Fruit fly (Drosophila melanogaster) whole organism, embryonic: ENCODE data around the gene Gr64d.

Experiments
- CG10209 ChIP-seq: fragments of 200-800 bp; sonication (Bioruptor generic); optimal IDR thresholded peaks from 3 replicates; lab custom pipeline; 2017; ENCODE audit warnings: missing biosample characterization, mild to moderate bottlenecking, missing genetic modification characterization, missing genetic modification reagents
- CG1024 ChIP-seq: fragments of 200-800 bp; sonication (Bioruptor generic); IDR thresholded peaks from 2 replicates; pipeline ENCODE4 v1.3.6; 2022; ENCODE audit warnings: missing biosample characterization, missing genetic modification characterization
- CG12744 ChIP-seq: fragments of 200-800 bp; sonication (Bioruptor generic); optimal IDR thresholded peaks from 2 replicates; lab custom pipeline; 2016; ENCODE audit warnings: missing biosample characterization, missing genetic modification characterization
- CG13624 ChIP-seq: fragments of 200-800 bp; sonication (Bioruptor generic); optimal IDR thresholded peaks from 2 replicates; lab custom pipeline; 2016; ENCODE audit warnings: missing biosample characterization, missing genetic modification characterization
- CG14860 ChIP-seq: fragments of 200-800 bp; sonication (Bioruptor generic); IDR thresholded peaks from 3 replicates; pipeline ENCODE4 v1.3.6; 2022; ENCODE audit warnings: missing biosample characterization, missing genetic modification characterization; ENCODE audit not compliant: partially characterized antibody
- CG1602 ChIP-seq: fragments of 200-800 bp; sonication (Bioruptor generic); optimal IDR thresholded peaks from 3 replicates; lab custom pipeline; 2016; ENCODE audit warnings: missing biosample characterization, missing genetic modification characterization
- CG1603 ChIP-seq: fragments of 200-800 bp; sonication (Bioruptor generic); optimal IDR thresholded peaks from 2 replicates; lab custom pipeline; 2019; ENCODE audit warnings: missing biosample characterization, mild to moderate bottlenecking, missing genetic modification characterization, moderate library complexity
- CG1832 ChIP-seq: fragments of 200-800 bp; sonication (Bioruptor generic); optimal IDR thresholded peaks from 2 replicates; lab custom pipeline; 2017; ENCODE audit warnings: missing biosample characterization, mild to moderate bottlenecking, missing genetic modification characterization, inconsistent platforms
- CG18599 ChIP-seq: fragments of 200-800 bp; sonication (Bioruptor generic); optimal IDR thresholded peaks from 3 replicates; lab custom pipeline; 2017; ENCODE audit warnings: missing biosample characterization, missing genetic modification characterization, mild to moderate bottlenecking, moderate library complexity, missing genetic modification reagents
- CG18764 ChIP-seq: fragments of 200-800 bp; sonication (Bioruptor generic); optimal IDR thresholded peaks from 3 replicates; lab custom pipeline; 2016; ENCODE audit warnings: missing biosample characterization, missing genetic modification characterization
- CG2712 ChIP-seq: fragments of 200-800 bp; optimal IDR thresholded peaks from 3 replicates; lab custom pipeline; 2019; ENCODE audit warnings: missing biosample characterization, mild to moderate bottlenecking, missing genetic modification characterization, moderate library complexity
- CG31388 ChIP-seq: fragments of 200-800 bp; sonication (Bioruptor generic); optimal IDR thresholded peaks from 2 replicates; lab custom pipeline; 2016; ENCODE audit warnings: missing biosample characterization, missing genetic modification characterization
- CG31441 ChIP-seq: fragments of 200-800 bp; sonication (Bioruptor generic); IDR thresholded peaks from 2 replicates; pipeline ENCODE4 v1.3.6; 2022; ENCODE audit warnings: missing biosample characterization, missing genetic modification characterization
- CG32767 ChIP-seq: fragments of 200-800 bp; sonication (Bioruptor generic); IDR thresholded peaks from 2 replicates; pipeline ENCODE4 v1.3.6; 2022; ENCODE audit warnings: missing biosample characterization, missing genetic modification characterization
- CG33557 ChIP-seq: fragments of 200-800 bp; sonication (Bioruptor generic); optimal IDR thresholded peaks from 2 replicates; lab custom pipeline; 2019; ENCODE audit warnings: missing biosample characterization, mild to moderate bottlenecking, missing genetic modification characterization, moderate library complexity
- CG34376 ChIP-seq: fragments of 200-800 bp; sonication (Bioruptor generic); optimal IDR thresholded peaks from 2 replicates; lab custom pipeline; 2018; ENCODE audit warnings: missing biosample characterization, mild to moderate bottlenecking, missing genetic modification characterization
- CG3838 ChIP-seq: fragments of 200-800 bp; sonication (Bioruptor generic); optimal IDR thresholded peaks from 3 replicates; lab custom pipeline; 2016; ENCODE audit warnings: missing biosample characterization, missing genetic modification characterization
- CG4424 ChIP-seq: fragments of 200-800 bp; sonication (Bioruptor generic); optimal IDR thresholded peaks from 3 replicates; lab custom pipeline; 2016; ENCODE audit warnings: missing biosample characterization, missing genetic modification characterization
- CG5245 ChIP-seq: fragments of 200-800 bp; sonication (Bioruptor generic); optimal IDR thresholded peaks from 3 replicates; lab custom pipeline; 2016; ENCODE audit warnings: missing biosample characterization, missing genetic modification characterization
- CG6175 ChIP-seq: fragments of 200-800 bp; sonication (Bioruptor generic); IDR thresholded peaks from 3 replicates; pipeline ENCODE4 v1.3.6; 2022; ENCODE audit warnings: missing biosample characterization, missing genetic modification characterization
- CG6683 ChIP-seq: fragments of 200-800 bp; sonication (Bioruptor generic); optimal IDR thresholded peaks from 2 replicates; lab custom pipeline; 2017; ENCODE audit warnings: missing biosample characterization, mild to moderate bottlenecking, missing genetic modification characterization, missing genetic modification reagents
- CG6765 ChIP-seq: fragments of 200-800 bp; sonication (Bioruptor generic); optimal IDR thresholded peaks from 3 replicates; lab custom pipeline; 2017; ENCODE audit warnings: missing biosample characterization, mild to moderate bottlenecking, missing genetic modification characterization
- CG8290 ChIP-seq, 3 experiments: fragments of 200-800 bp; sonication (Bioruptor generic); optimal IDR thresholded peaks; 2 replicates each; lab custom pipeline; 2016 to 2019; ENCODE audit warnings: missing biosample characterization in 3 of 3, missing genetic modification characterization in 3 of 3, mild to moderate bottlenecking in 2 of 3, moderate library complexity in 1 of 3
- D19A ChIP-seq: fragments of 200-800 bp; optimal IDR thresholded peaks from 3 replicates; lab custom pipeline; 2019; ENCODE audit warnings: missing biosample characterization, mild to moderate bottlenecking, missing genetic modification characterization, moderate library complexity
- Ets65A ChIP-seq: fragments of 200-800 bp; sonication (Bioruptor generic); peaks from one replicate; lab custom pipeline; 2016; ENCODE audit warnings: missing biosample characterization, missing genetic modification characterization
- H2.0 ChIP-seq: fragments of 200-800 bp; sonication (Bioruptor generic); IDR thresholded peaks from 2 replicates; pipeline ENCODE4 v1.3.6; 2022; ENCODE audit warnings: missing biosample characterization, missing genetic modification characterization
- HLH4C ChIP-seq: fragments of 200-800 bp; sonication (Bioruptor generic); IDR thresholded peaks from 3 replicates; pipeline ENCODE4 v1.3.6; 2022; ENCODE audit warnings: missing biosample characterization, missing genetic modification characterization; ENCODE audit not compliant: partially characterized antibody
- Hmr ChIP-seq: fragments of 200-800 bp; sonication (Bioruptor generic); optimal IDR thresholded peaks from 3 replicates; lab custom pipeline; 2017; ENCODE audit warnings: mild to moderate bottlenecking, missing biosample characterization, missing genetic modification reagents, missing genetic modification characterization
- MBD-R2 ChIP-seq: fragments of 200-800 bp; sonication (Bioruptor generic); IDR thresholded peaks from 2 replicates; pipeline ENCODE4 v1.3.6; 2022; ENCODE audit warnings: missing biosample characterization, missing genetic modification characterization
- MESR4 ChIP-seq: fragments of 200-800 bp; sonication (Bioruptor generic); optimal IDR thresholded peaks from 2 replicates; lab custom pipeline; 2018; ENCODE audit warnings: missing biosample characterization, mild to moderate bottlenecking, missing genetic modification characterization, moderate library complexity
- Nf-YB ChIP-seq: fragments of 200-800 bp; sonication (Bioruptor generic); optimal IDR thresholded peaks from 3 replicates; lab custom pipeline; 2019; ENCODE audit warnings: missing biosample characterization, mild to moderate bottlenecking, missing genetic modification characterization, moderate library complexity
- Oli ChIP-seq: fragments of 200-800 bp; sonication (Bioruptor generic); optimal IDR thresholded peaks from 2 replicates; lab custom pipeline; 2018; ENCODE audit warnings: missing biosample characterization, mild to moderate bottlenecking, missing genetic modification characterization, moderate library complexity
- Usf ChIP-seq: fragments of 200-800 bp; sonication (Bioruptor generic); optimal IDR thresholded peaks from 2 replicates; lab custom pipeline; 2017; ENCODE audit warnings: missing genotype, missing biosample characterization, missing genetic modification characterization
- br ChIP-seq: fragments of >200 bp; optimal IDR thresholded peaks from 2 replicates; lab custom pipeline; 2017
- chn ChIP-seq: fragments of 200-800 bp; sonication (Bioruptor generic); optimal IDR thresholded peaks from 2 replicates; lab custom pipeline; 2016; ENCODE audit warnings: missing biosample characterization, missing genetic modification characterization
- disco-r ChIP-seq: fragments of 200-800 bp; sonication (Bioruptor generic); optimal IDR thresholded peaks from 2 replicates; lab custom pipeline; 2016; ENCODE audit warnings: missing biosample characterization, missing genetic modification characterization
- exex ChIP-seq: fragments of 200-800 bp; sonication (Bioruptor generic); optimal IDR thresholded peaks from 4 replicates; lab custom pipeline; 2018; ENCODE audit warnings: missing biosample characterization, mild to moderate bottlenecking, missing genetic modification characterization, moderate library complexity
- gfzf ChIP-seq: fragments of 200-800 bp; sonication (Bioruptor generic); optimal IDR thresholded peaks from 2 replicates; lab custom pipeline; 2016; ENCODE audit warnings: missing biosample characterization, mild to moderate bottlenecking, missing genetic modification characterization, moderate library complexity
- gsb ChIP-seq: fragments of 200-800 bp; sonication (Bioruptor generic); IDR thresholded peaks from 2 replicates; pipeline ENCODE4 v1.3.6; 2022; ENCODE audit warnings: missing biosample characterization, missing genetic modification characterization
- jing ChIP-seq: fragments of 200-800 bp; sonication (Bioruptor generic); optimal IDR thresholded peaks from 2 replicates; lab custom pipeline; 2018; ENCODE audit warnings: missing biosample characterization, mild to moderate bottlenecking, missing genetic modification characterization
- lilli ChIP-seq: fragments of 200-800 bp; sonication (Bioruptor generic); optimal IDR thresholded peaks from 3 replicates; lab custom pipeline; 2016; ENCODE audit warnings: missing biosample characterization, missing genetic modification characterization
- lov ChIP-seq, 2 experiments: fragments of 200-800 bp in 1 of 2; fragments of >200 bp in 1 of 2; sonication (Bioruptor generic) in 1 of 2; IDR thresholded peaks in 1 of 2; optimal IDR thresholded peaks in 1 of 2; 2 replicates in 1 of 2; 3 replicates in 1 of 2; pipeline versions ENCODE4 v1.3.6 to Lab custom; 2017 to 2022; ENCODE audit warnings: missing biosample characterization in 1 of 2, missing genetic modification characterization in 1 of 2
- nom ChIP-seq: fragments of 200-800 bp; sonication (Bioruptor generic); optimal IDR thresholded peaks from 2 replicates; lab custom pipeline; 2017; ENCODE audit warnings: missing biosample characterization, missing genetic modification characterization, mild to moderate bottlenecking, moderate library complexity, missing genetic modification reagents
- pnt ChIP-seq: fragments of 200-800 bp; sonication (Bioruptor generic); optimal IDR thresholded peaks from 3 replicates; lab custom pipeline; 2016; ENCODE audit warnings: missing biosample characterization, missing genetic modification characterization
- seq ChIP-seq: fragments of 200-800 bp; sonication (Bioruptor generic); IDR thresholded peaks from 2 replicates; pipeline ENCODE4 v1.3.6; 2022; ENCODE audit warnings: missing biosample characterization, missing genetic modification characterization
- sisA ChIP-seq: fragments of 200-800 bp; sonication (Bioruptor generic); IDR thresholded peaks from 2 replicates; pipeline ENCODE4 v1.3.6; 2022; ENCODE audit warnings: missing biosample characterization, missing genetic modification characterization
- zf30C ChIP-seq: fragments of 200-800 bp; sonication (Bioruptor generic); optimal IDR thresholded peaks from 3 replicates; lab custom pipeline; 2018; ENCODE audit warnings: missing biosample characterization, mild to moderate bottlenecking, missing genetic modification characterization
- zfh1 ChIP-seq: fragments of 200-800 bp; sonication (Bioruptor generic); IDR thresholded peaks from 3 replicates; pipeline ENCODE4 v1.3.6; 2022; ENCODE audit warnings: missing biosample characterization, missing genetic modification characterization

The Gr64d gene

DNA sequence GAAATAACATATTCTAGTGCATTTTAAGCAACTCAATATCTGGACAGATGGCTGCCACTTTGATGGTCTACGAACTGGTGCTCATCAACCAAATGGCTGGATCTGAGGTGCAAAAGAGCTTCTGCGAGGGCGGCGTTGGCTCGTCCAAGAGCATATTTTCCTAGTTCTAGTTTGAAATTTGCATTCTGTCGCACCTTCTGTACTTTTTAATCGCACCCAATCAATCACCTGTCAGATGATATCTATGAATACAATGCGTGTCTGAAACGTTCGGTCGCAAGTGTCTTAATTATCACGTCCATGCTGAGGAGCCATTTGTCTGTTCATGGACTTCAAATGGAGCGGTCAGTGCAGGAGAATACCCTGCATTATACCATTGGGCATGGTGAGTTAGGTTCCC lies at the start of gene Gr64d, which contains the start of gene Gr64e:
Gene Gr64d, plus strand, starts transcription at position 301 of the 400 bp plus-strand sequence.
Gene Gr64e, plus strand, starts transcription at position 380 of the 400 bp plus-strand sequence.
- TF ChIP-seq Hmr (GFP tag; lab: Kevin White, UChicago) (no peak), CG1603 (tag; lab: Kevin White, UChicago) (no peak), CG6765 (no peak), Ets65A (GFP tag; lab: Kevin White, UChicago) (peak; percentile 56)

- TF ChIP-seq Nf-YB (peak; percentile 9), CG34376 (GFP tag; lab: Kevin White, UChicago) (peak; percentile 9), CG2712 (tag; lab: Kevin White, UChicago) (peak; percentile 77), disco-r (GFP tag; lab: Kevin White, UChicago) (no peak), MESR4 (GFP tag; lab: Kevin White, UChicago) (no peak), CG3838 (GFP tag; lab: Kevin White, UChicago) (no peak), CG18599 (GFP tag; lab: Kevin White, UChicago) (peak; percentile 57), CG31388 (GFP tag; lab: Kevin White, UChicago) (no peak), CG31441 (0 out of 2 replicates have a peak, but pooled peaks have one; percentile 37), CG33557 (GFP tag; lab: Kevin White, UChicago) (peak; percentile 27), CG10209 (GFP tag; lab: Kevin White, UChicago) (peak; percentile 29), gsb (GFP tag; lab: Robert Waterston, UW) (no peak), CG1024 (GFP tag; lab: Robert Waterston, UW) (no peak), CG14860 (GFP tag; lab: Robert Waterston, UW) (no peak; the same call in 2 of the 3 replicates), br (lab: Kevin White, UChicago) (no peak), CG8290 (GFP tag; optimal IDR thresholded peaks at IDR 0.05; lab: Kevin White, UChicago) (peak; percentile 38), CG8290 (tag; optimal IDR thresholded peaks at IDR 0.05; lab: Kevin White, UChicago) (peak in 1 of 2 experiments; percentile 59), CG5245 (no peak), CG1602 (GFP tag; lab: Kevin White, UChicago) (peak; percentile 16), Oli (peak; percentile 12), chn (peak; percentile 64), CG18764 (GFP tag; lab: Kevin White, UChicago) (peak; percentile 100), CG4424 (peak; percentile 2), pnt (no peak), lilli (GFP tag; lab: Kevin White, UChicago) (peak; percentile 34), Usf (no peak), HLH4C (GFP tag; lab: Robert Waterston, UW) (peak; percentile 59), CG6683 (GFP tag; lab: Kevin White, UChicago) (peak; percentile 28), sisA (GFP tag; lab: Robert Waterston, UW) (peak; percentile 59; the same call in 1 of the 2 replicates), CG12744 (GFP tag; lab: Kevin White, UChicago) (no peak), zfh1 (peak; percentile 76), CG1832 (no peak), lov (optimal IDR thresholded peaks at IDR 0.05; lab: Kevin White, UChicago) (no peak), lov (GFP tag; IDR thresholded peaks at IDR 0.05; lab: Robert Waterston, UW) (peak; percentile 32; the same call in 1 of the 3 replicates), nom (GFP tag; lab: Kevin White, UChicago) (no peak), seq (GFP tag; lab: Robert Waterston, UW) (peak; percentile 73), CG13624 (GFP tag; lab: Kevin White, UChicago) (no peak), MBD-R2 (no peak), exex (tag; lab: Kevin White, UChicago) (no peak), D19A (tag; lab: Kevin White, UChicago) (peak; percentile 12), CG6175 (no peak), H2.0 (GFP tag; lab: Robert Waterston, UW) (0 out of 2 replicates have a peak, but pooled peaks have one; percentile 17), CG32767 (peak; percentile 41; the same call in 1 of the 2 replicates), jing (GFP tag; lab: Kevin White, UChicago) (peak; percentile 29), gfzf (GFP tag; lab: Kevin White, UChicago) (no peak), zf30C (GFP tag; lab: Kevin White, UChicago) (no peak)
These were observed 48.4 kb upstream of the Gr64d start, which contains the start of gene scrt for dm6 chr3L:3983466-3983946. scrt (plus strand) TSS chr3L:3983896.
